Worm (Caenorhabditis elegans): ENCODE measurements around the gene srv-28.
"Not testable (repeated sequence)": the region's sequence is repeated elsewhere in the genome, so short reads cannot be mapped to it uniquely, and the experiment has no call there.

srv-28 gene

ce11 chrIV:6258967-6259366 lies 4.2 kb downstream of the srv-28 start:
- no peak for TF ChIP-seq ama-1 (optimal IDR thresholded peaks at IDR 0.05)
- TF ChIP-seq ceh-30 (tag; optimal IDR thresholded peaks at IDR 0.05) = no peak
- TF ChIP-seq fax-1 (tag; optimal IDR thresholded peaks at IDR 0.05) = no peak
- no peak for TF ChIP-seq madf-2 (tag; optimal IDR thresholded peaks at IDR 0.05)
- no peak for TF ChIP-seq elt-2 (tag; optimal IDR thresholded peaks at IDR 0.05)
- TF ChIP-seq unc-42 (tag; optimal IDR thresholded peaks at IDR 0.05) = no peak
- no peak for TF ChIP-seq hlh-15 (tag; optimal IDR thresholded peaks at IDR 0.05)
- TF ChIP-seq ztf-16 (tag; optimal IDR thresholded peaks at IDR 0.05) = no peak
- TF ChIP-seq pax-1 (tag; optimal IDR thresholded peaks at IDR 0.05) = no peak
- no peak for TF ChIP-seq ceh-6 (GFP tag; optimal IDR thresholded peaks at IDR 0.05)
- TF ChIP-seq pqm-1 (tag; optimal IDR thresholded peaks at IDR 0.05) = no peak
- no peak for TF ChIP-seq C08G9.2 (tag; optimal IDR thresholded peaks at IDR 0.05)
- TF ChIP-seq odd-2 (tag; optimal IDR thresholded peaks at IDR 0.05) = no peak
- TF ChIP-seq nhr-232 (tag; optimal IDR thresholded peaks at IDR 0.05) = no peak
- no peak for TF ChIP-seq ref-2 (tag; optimal IDR thresholded peaks at IDR 0.05)
- TF ChIP-seq Y22D7AL.16 (tag; optimal IDR thresholded peaks at IDR 0.05) = no peak

- TF ChIP-seq ceh-22 (tag; optimal IDR thresholded peaks at IDR 0.05) (no peak), unc-42 (tag; optimal IDR thresholded peaks at IDR 0.05) (no peak), elt-2 (tag; optimal IDR thresholded peaks at IDR 0.05) (no peak), hlh-30 (tag; optimal IDR thresholded peaks at IDR 0.05; ENCODE audit: insufficient read depth) (no peak), hlh-8 (tag; optimal IDR thresholded peaks at IDR 0.05) (no peak), ceh-48 (tag; optimal IDR thresholded peaks at IDR 0.05) (no peak), C38D4.7 (GFP tag; optimal IDR thresholded peaks at IDR 0.05) (no peak), K02D7.2 (tag; optimal IDR thresholded peaks at IDR 0.05) (no peak), F13H6.1 (tag; optimal IDR thresholded peaks at IDR 0.05) (no peak), pqm-1 (tag; optimal IDR thresholded peaks at IDR 0.05) (no peak), hlh-13 (GFP tag; optimal IDR thresholded peaks at IDR 0.05) (no peak), pat-9 (tag; optimal IDR thresholded peaks at IDR 0.05) (no peak), ceh-31 (tag; optimal IDR thresholded peaks at IDR 0.05) (no peak), unc-3 (GFP tag; conservative IDR thresholded peaks at IDR 0.05) (no peak), unc-3 (tag; optimal IDR thresholded peaks at IDR 0.05) (no peak), ceh-6 (GFP tag; optimal IDR thresholded peaks at IDR 0.05) (no peak), dve-1 (tag; optimal IDR thresholded peaks at IDR 0.05) (no peak), nhr-232 (tag; optimal IDR thresholded peaks at IDR 0.05) (no peak), Y22D7AL.16 (tag; optimal IDR thresholded peaks at IDR 0.05) (no peak)
These were observed 8.5 kb downstream of the srv-28 start, which contains the start of gene T13A10.64 for ce11 chrIV:6254635-6255034. TSS of gene T13A10.64 (plus strand) at chrIV:6254935.

ce11 chrIV:6253000-6253399 lies 10.1 kb downstream of the srv-28 start, which contains the start of gene T13A10.2:
TSS of gene T13A10.2 (plus strand) at chrIV:6253300.
- TF ChIP-seq C08G9.2, pax-1, lin-11 (tag; optimal IDR thresholded peaks at IDR 0.05): not testable (repeated sequence)

- no peak for TF ChIP-seq ceh-6 (GFP tag; optimal IDR thresholded peaks at IDR 0.05)
- TF ChIP-seq unc-86 (tag; optimal IDR thresholded peaks at IDR 0.05) = no peak
- TF ChIP-seq odd-2 (tag; optimal IDR thresholded peaks at IDR 0.05) = no peak
- TF ChIP-seq C08G9.2 (tag; optimal IDR thresholded peaks at IDR 0.05) = no peak
- TF ChIP-seq tbx-7 (tag; optimal IDR thresholded peaks at IDR 0.05) = no peak
These were observed 13.6 kb downstream of the srv-28 start, which contains the start of gene F58F9.1 for ce11 chrIV:6249591-6249990. TSS of gene F58F9.1 (plus strand) at chrIV:6249841.

ce11 chrIV:6248486-6248885 lies 14.7 kb downstream of the srv-28 start, which contains the start of gene acox-3:
TSS of gene acox-3 (minus strand) at chrIV:6248492.
- TF ChIP-seq ceh-30 (tag; optimal IDR thresholded peaks at IDR 0.05) (no peak), elt-2 (tag; optimal IDR thresholded peaks at IDR 0.05) (peak; percentile 22)

ce11 chrIV:6239993-6240392 lies 23.2 kb downstream of the srv-28 start, which contains the start of gene F58F9.9:
TSS of gene F58F9.9 (plus strand) at chrIV:6240293.
- TF ChIP-seq pat-9 (tag; optimal IDR thresholded peaks at IDR 0.05) = no peak
- no peak for TF ChIP-seq sox-4 (tag; optimal IDR thresholded peaks at IDR 0.05)
- no peak for TF ChIP-seq zip-5 (tag; optimal IDR thresholded peaks at IDR 0.05)
- no peak for TF ChIP-seq ceh-2 (tag; optimal IDR thresholded peaks at IDR 0.05)
- no peak for TF ChIP-seq hlh-8 (tag; optimal IDR thresholded peaks at IDR 0.05)
- no peak for TF ChIP-seq dmd-4 (tag; optimal IDR thresholded peaks at IDR 0.05; ENCODE audit: borderline replicate concordance)
- TF ChIP-seq ceh-24 (tag; optimal IDR thresholded peaks at IDR 0.05) = no peak
- no peak for TF ChIP-seq elt-4 (tag; optimal IDR thresholded peaks at IDR 0.05)
- TF ChIP-seq syd-9 (tag; optimal IDR thresholded peaks at IDR 0.05) = no peak
- TF ChIP-seq unc-86 (tag; optimal IDR thresholded peaks at IDR 0.05) = no peak
- TF ChIP-seq fkh-6 (tag; optimal IDR thresholded peaks at IDR 0.05) = no peak
- TF ChIP-seq C38D4.7 (GFP tag; optimal IDR thresholded peaks at IDR 0.05) = no peak
- no peak for TF ChIP-seq K02D7.2 (tag; optimal IDR thresholded peaks at IDR 0.05)
